Worm (Caenorhabditis elegans): ENCODE measurements around the gene epg-6.

ce11 chrIII:10634576-10634975 lies 34.6 kb upstream of the epg-6 start:
- TF ChIP-seq ceh-83 (GFP tag; optimal IDR thresholded peaks at IDR 0.05) (no peak), unc-39 (tag; optimal IDR thresholded peaks at IDR 0.05) (no peak), lsy-2 (tag; optimal IDR thresholded peaks at IDR 0.05) (no peak), mab-5 (tag; optimal IDR thresholded peaks at IDR 0.05) (no peak), pha-4 (tag; optimal IDR thresholded peaks at IDR 0.05) (no peak)
